Worm (Caenorhabditis elegans) whole organism, L2 larva: Measurements from ENCODE around the gene srw-71.

ENCODE experiments used
- C34F6.9 ChIP-seq: fragments of 150-350 bp; optimal IDR thresholded peaks from 2 replicates; lab custom pipeline; 2014; ENCODE audit warnings: missing biosample characterization, missing genetic modification characterization
- F13H6.1 ChIP-seq: sonication (generic microtip); optimal IDR thresholded peaks from 2 replicates; lab custom pipeline; 2016; ENCODE audit warnings: missing genetic modification characterization, missing compliant biosample characterization
- Y55F3AM.14 ChIP-seq: fragments of 200-800 bp; sonication (Bioruptor generic); optimal IDR thresholded peaks from 2 replicates; lab custom pipeline; 2018; ENCODE audit warnings: mild to moderate bottlenecking, missing genetic modification characterization, missing compliant biosample characterization
- alr-1 ChIP-seq: fragments of 150-350 bp; optimal IDR thresholded peaks from 2 replicates; lab custom pipeline; 2014; ENCODE audit warnings: missing biosample characterization, missing genetic modification characterization
- aly-2 ChIP-seq: fragments of 150-350 bp; optimal IDR thresholded peaks from 2 replicates; lab custom pipeline; 2014; ENCODE audit warnings: missing biosample characterization, missing genetic modification characterization
- ama-1 ChIP-seq: fragments of 150-350 bp; optimal IDR thresholded peaks from 2 replicates; lab custom pipeline; 2018; ENCODE audit warnings: inconsistent platforms
- crh-2 ChIP-seq: sonication (generic microtip); optimal IDR thresholded peaks from 2 replicates; lab custom pipeline; 2017; ENCODE audit warnings: missing biosample characterization, missing genetic modification characterization
- dmd-4 ChIP-seq: sonication (generic microtip); optimal IDR thresholded peaks from 2 replicates; lab custom pipeline; 2017; ENCODE audit warnings: missing biosample characterization, missing genetic modification characterization
- egl-27 ChIP-seq: sonication (generic microtip); optimal IDR thresholded peaks from 3 replicates; lab custom pipeline; 2017; ENCODE audit warnings: missing biosample characterization, missing genetic modification reagents, missing genetic modification characterization
- elt-1 ChIP-seq: fragments of 150-350 bp; optimal IDR thresholded peaks from 2 replicates; lab custom pipeline; 2014; ENCODE audit warnings: missing biosample characterization, missing genetic modification characterization
- fos-1 ChIP-seq: fragments of 150-350 bp; optimal IDR thresholded peaks from 2 replicates; lab custom pipeline; 2014; ENCODE audit warnings: missing biosample characterization, missing genetic modification characterization
- lin-11 ChIP-seq: fragments of 150-350 bp; sonication (generic microtip); optimal IDR thresholded peaks from 2 replicates; lab custom pipeline; 2014; ENCODE audit warnings: missing biosample characterization, missing genetic modification characterization, inconsistent platforms, mixed read lengths
- lin-13 ChIP-seq: fragments of 150-350 bp; optimal IDR thresholded peaks from 2 replicates; lab custom pipeline; 2014; ENCODE audit warnings: missing biosample characterization, missing genetic modification reagents, missing genetic modification characterization
- lin-39 ChIP-seq: fragments of 150-350 bp; optimal IDR thresholded peaks from 2 replicates; lab custom pipeline; 2014; ENCODE audit warnings: missing biosample characterization, missing genetic modification reagents, missing genetic modification characterization
- lsy-2 ChIP-seq, 2 experiments: fragments of 150-350 bp in 1 of 2; sonication (generic microtip) in 1 of 2; optimal IDR thresholded peaks; 2 replicates each; lab custom pipeline; 2014 to 2017; ENCODE audit warnings: missing biosample characterization in 2 of 2, missing genetic modification characterization in 2 of 2
- mab-5 ChIP-seq: fragments of 150-350 bp; optimal IDR thresholded peaks from 2 replicates; lab custom pipeline; 2014; ENCODE audit warnings: missing biosample characterization, missing genetic modification characterization
- mbf-1 ChIP-seq: sonication (generic microtip); optimal IDR thresholded peaks from 2 replicates; lab custom pipeline; 2017; ENCODE audit warnings: missing biosample characterization, missing genetic modification characterization
- mdl-1 ChIP-seq, 2 experiments: fragments of 150-350 bp in 1 of 2; sonication (generic microtip) in 1 of 2; optimal IDR thresholded peaks; 2 replicates each; lab custom pipeline; 2017; ENCODE audit warnings: missing biosample characterization in 2 of 2, missing genetic modification characterization in 2 of 2
- nhr-129 ChIP-seq: fragments of 150-350 bp; optimal IDR thresholded peaks from 2 replicates; lab custom pipeline; 2014; ENCODE audit warnings: missing biosample characterization, missing genetic modification characterization
- nhr-21 ChIP-seq: fragments of 150-350 bp; optimal IDR thresholded peaks from 2 replicates; lab custom pipeline; 2014; ENCODE audit warnings: missing biosample characterization, missing genetic modification characterization
- nhr-23 ChIP-seq: fragments of 150-350 bp; optimal IDR thresholded peaks from 2 replicates; lab custom pipeline; 2014; ENCODE audit warnings: missing biosample characterization, missing genetic modification reagents, missing genetic modification characterization
- nhr-25 ChIP-seq: fragments of 150-350 bp; sonication (generic microtip); optimal IDR thresholded peaks from 3 replicates; lab custom pipeline; 2014; ENCODE audit warnings: missing biosample characterization, missing genetic modification characterization
- nhr-6 ChIP-seq: fragments of 150-350 bp; optimal IDR thresholded peaks from 2 replicates; lab custom pipeline; 2014; ENCODE audit warnings: missing biosample characterization, missing genetic modification characterization
- peb-1 ChIP-seq: fragments of 150-350 bp; optimal IDR thresholded peaks from 2 replicates; lab custom pipeline; 2014; ENCODE audit warnings: missing biosample characterization, missing genetic modification characterization
- sem-4 ChIP-seq: fragments of 150-350 bp; optimal IDR thresholded peaks from 2 replicates; lab custom pipeline; 2014; ENCODE audit warnings: missing biosample characterization, missing genetic modification reagents, missing genetic modification characterization
- skn-1 ChIP-seq: sonication (generic microtip); optimal IDR thresholded peaks from 2 replicates; lab custom pipeline; 2017; ENCODE audit warnings: missing biosample characterization, missing genetic modification characterization
- sma-3 ChIP-seq: sonication (generic microtip); optimal IDR thresholded peaks from 2 replicates; lab custom pipeline; 2016; ENCODE audit warnings: missing genetic modification reagents, missing genetic modification characterization, missing compliant biosample characterization
- snpc-4 ChIP-seq: fragments of 150-350 bp; optimal IDR thresholded peaks from 2 replicates; lab custom pipeline; 2014; ENCODE audit warnings: missing biosample characterization, missing genetic modification characterization
- unc-39 ChIP-seq: fragments of 150-350 bp; optimal IDR thresholded peaks from 2 replicates; lab custom pipeline; 2014; ENCODE audit warnings: missing biosample characterization, missing genetic modification characterization
- unc-55 ChIP-seq: fragments of 150-350 bp; sonication (generic microtip); optimal IDR thresholded peaks from 3 replicates; lab custom pipeline; 2014; ENCODE audit warnings: missing biosample characterization, missing genetic modification reagents, missing genetic modification characterization
- unc-62 ChIP-seq: fragments of 150-350 bp; optimal IDR thresholded peaks from 2 replicates; lab custom pipeline; 2014; ENCODE audit warnings: missing biosample characterization, missing genetic modification reagents, missing genetic modification characterization
- zag-1 ChIP-seq: fragments of 150-350 bp; optimal IDR thresholded peaks from 2 replicates; lab custom pipeline; 2014; ENCODE audit warnings: missing biosample characterization, missing genetic modification characterization
- ztf-11 ChIP-seq: sonication (generic microtip); optimal IDR thresholded peaks from 2 replicates; lab custom pipeline; 2017; ENCODE audit warnings: missing biosample characterization, missing genetic modification characterization
- ztf-4 ChIP-seq: fragments of 150-350 bp; optimal IDR thresholded peaks from 2 replicates; lab custom pipeline; 2014; ENCODE audit warnings: missing biosample characterization, missing genetic modification characterization

Gene srw-71

DNA sequence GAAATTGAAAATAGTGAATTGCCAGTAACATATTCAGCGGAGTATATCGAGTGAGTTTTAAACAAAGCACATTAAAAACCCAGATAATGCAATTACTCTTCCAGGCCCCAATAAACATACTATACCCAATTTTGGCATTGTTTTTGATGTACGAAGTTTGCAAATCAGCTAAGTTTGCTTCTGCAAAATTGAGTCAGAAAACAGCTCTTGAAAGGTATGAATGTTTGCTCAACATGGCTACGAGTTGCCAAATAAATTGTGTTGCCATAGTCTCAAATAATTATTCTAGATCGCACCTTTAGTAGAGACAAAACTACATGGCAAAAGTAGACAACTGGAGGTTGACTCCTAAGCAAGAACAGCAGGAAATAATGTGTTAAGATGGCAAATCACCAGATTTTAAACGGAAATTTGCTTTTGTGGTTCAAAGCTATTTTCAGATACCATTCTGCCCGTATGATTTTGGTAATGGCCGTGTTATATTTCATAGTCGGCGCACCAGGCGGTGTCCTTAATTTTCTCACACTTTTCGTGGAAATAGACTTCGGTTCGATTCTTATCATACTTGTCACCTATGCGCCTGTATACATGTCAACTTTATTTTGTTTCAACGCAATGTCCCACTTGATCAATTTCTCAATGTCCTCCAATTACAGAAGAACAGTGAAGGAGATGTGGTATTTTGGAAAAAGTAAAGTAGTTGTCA, 1.7 kb upstream of the srw-71 start:
- TF ChIP-seq ztf-11 (no peak), ztf-4 (peak; percentile 45), nhr-21 (tag; lab: Kevin White, UChicago) (peak; percentile 33), nhr-129 (tag; lab: Kevin White, UChicago) (peak; percentile 10), ama-1 (peak; percentile 82), crh-2 (no peak), mab-5 (tag; lab: Kevin White, UChicago) (no peak)

DNA sequence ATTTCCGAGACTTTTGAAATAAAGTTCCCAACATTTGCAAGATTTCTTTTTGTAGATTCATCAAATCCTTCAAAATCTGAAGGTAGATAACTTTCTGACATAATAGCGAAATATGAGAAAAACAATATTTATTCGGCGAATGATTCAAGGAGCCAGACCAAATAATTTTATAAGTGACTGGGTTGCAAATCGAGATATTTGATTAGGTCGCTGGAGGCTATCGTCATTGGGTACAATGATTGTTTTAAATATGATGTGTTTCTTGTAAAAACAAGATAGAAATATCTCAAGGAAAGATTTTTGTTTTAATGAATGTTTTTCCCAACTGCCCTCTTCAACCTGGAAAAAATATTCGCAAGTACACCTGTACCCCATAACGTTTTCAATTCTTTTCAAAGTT, 2.0 kb downstream of the srw-71 start, which contains the start of gene srw-69:
Gene srw-69 (minus strand): TSS at position 101 of the 400 bp plus-strand sequence.
- TF ChIP-seq lin-13 (GFP tag; lab: Kevin White, UChicago) (no peak), mdl-1 (tag; optimal IDR thresholded peaks at IDR 0.05; lab: Kevin White, UChicago) (no peak), ama-1 (no peak), egl-27 (tag; lab: Kevin White, UChicago) (no peak), nhr-6 (tag; lab: Kevin White, UChicago) (no peak), sem-4 (tag; lab: Kevin White, UChicago) (no peak), unc-62 (GFP tag; lab: Kevin White, UChicago) (no peak), nhr-129 (tag; lab: Kevin White, UChicago) (no peak), unc-55 (GFP tag; lab: Kevin White, UChicago) (no peak), peb-1 (no peak), unc-39 (tag; lab: Kevin White, UChicago) (no peak), lin-11 (tag; lab: Kevin White, UChicago) (no peak), skn-1 (tag; lab: Kevin White, UChicago) (no peak), snpc-4 (no peak), alr-1 (no peak)

DNA sequence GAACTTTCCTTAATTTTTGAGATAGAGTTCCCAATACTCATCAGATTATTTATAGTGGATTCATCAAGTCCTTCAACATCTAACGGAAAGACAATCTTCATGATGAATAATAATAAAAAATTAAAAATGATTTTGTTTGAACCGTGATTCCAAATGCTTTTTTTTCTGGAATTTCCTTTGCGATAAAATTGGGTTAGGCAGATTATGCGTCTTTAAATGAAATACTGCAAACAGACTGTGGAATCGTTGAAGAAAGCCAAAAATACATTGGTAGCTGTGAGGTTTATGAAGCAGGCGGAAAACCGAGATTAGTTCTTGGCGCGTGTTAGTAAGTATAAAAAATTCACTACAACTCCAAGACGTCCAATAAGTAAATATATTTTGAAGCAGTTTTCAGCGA, 4.3 kb downstream of the srw-71 start, which contains the start of gene srw-68:
Gene srw-68 (minus strand): TSS at position 101 of the 400 bp plus-strand sequence.
- TF ChIP-seq ama-1 (no peak), fos-1 (tag; lab: Kevin White, UChicago) (no peak), elt-1 (no peak), ztf-11 (no peak), C34F6.9 (no peak), unc-55 (GFP tag; lab: Kevin White, UChicago) (no peak), nhr-6 (tag; lab: Kevin White, UChicago) (no peak), dmd-4 (tag; lab: Kevin White, UChicago) (no peak), nhr-129 (tag; lab: Kevin White, UChicago) (no peak), nhr-21 (tag; lab: Kevin White, UChicago) (no peak), F13H6.1 (tag; lab: Kevin White, UChicago) (no peak), lsy-2 (tag; optimal IDR thresholded peaks at IDR 0.05; lab: Kevin White, UChicago) (no peak), lin-39 (tag; lab: Kevin White, UChicago) (no peak), nhr-25 (no peak), nhr-23 (tag; lab: Kevin White, UChicago) (no peak), Y55F3AM.14 (no peak), skn-1 (tag; lab: Kevin White, UChicago) (no peak), mbf-1 (no peak), sma-3 (GFP tag; lab: Kevin White, UChicago) (no peak)

- TF ChIP-seq egl-27 (tag; lab: Kevin White, UChicago) (no peak), unc-55 (GFP tag; lab: Kevin White, UChicago) (no peak)
Measured at ce11 chrV:7424336-7424735, 6.6 kb downstream of the srw-71 start, which contains the start of gene F18E3.10. F18E3.10 (minus strand) TSS chrV:7424436.

DNA sequence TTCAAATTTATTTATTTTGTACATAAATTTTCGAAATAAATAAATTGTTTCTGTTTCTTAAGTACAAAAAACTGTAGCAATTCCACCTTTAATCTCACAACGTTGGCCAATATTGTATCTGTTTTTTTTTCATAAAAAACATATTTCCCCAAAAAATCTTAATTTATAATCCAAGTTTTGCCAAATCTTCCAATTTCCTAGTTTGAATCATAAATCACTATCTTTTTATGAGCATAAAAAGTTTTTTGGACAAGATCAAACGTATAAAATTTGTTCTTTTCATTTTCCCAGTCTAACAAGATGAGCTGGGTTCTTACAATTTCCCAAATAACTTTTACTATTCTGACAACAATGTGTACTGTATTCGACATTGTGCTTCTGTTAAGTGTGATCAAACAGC, 10.8 kb downstream of the srw-71 start, which contains the start of gene srxa-4:
Gene srxa-4 (plus strand): TSS at position 301 of the 400 bp plus-strand sequence.
- TF ChIP-seq dmd-4 (tag; lab: Kevin White, UChicago) (no peak), zag-1 (tag; lab: Kevin White, UChicago) (no peak), ztf-11 (no peak), lin-39 (tag; lab: Kevin White, UChicago) (no peak), aly-2 (tag; lab: Kevin White, UChicago) (no peak), unc-55 (GFP tag; lab: Kevin White, UChicago) (no peak), unc-62 (GFP tag; lab: Kevin White, UChicago) (no peak), nhr-25 (no peak)
